Worm (Caenorhabditis elegans) whole organism, L4/young adult: ENCODE results near the gene F08B12.11.

ENCODE experiments used
- W03F9.2 ChIP-seq: fragments of 150-350 bp; optimal IDR thresholded peaks from 2 replicates; lab custom pipeline; 2014; ENCODE audit warnings: missing biosample characterization, missing genetic modification characterization
- dao-5 ChIP-seq: sonication (generic microtip); optimal IDR thresholded peaks from 2 replicates; lab custom pipeline; 2016; ENCODE audit warnings: missing genotype, missing genetic modification characterization, moderate library complexity, missing compliant biosample characterization
- him-1 ChIP-seq: sonication (generic microtip); optimal IDR thresholded peaks from 2 replicates; lab custom pipeline; 2016; ENCODE audit warnings: missing genotype, missing genetic modification reagents, missing genetic modification characterization, missing compliant biosample characterization

- TF ChIP-seq him-1 = no peak
- no peak for TF ChIP-seq W03F9.2
- TF ChIP-seq dao-5 (tag; lab: Kevin White, UChicago) = no peak
Measured at ce11 chrX:11368417-11368816, 16.4 kb upstream of the F08B12.11 start, which contains the start of gene ttyh-1.
